Worm (Caenorhabditis elegans) whole organism, L1 larva: ENCODE data around the gene F10E9.3.

Experiments used
- C16A3.4 ChIP-seq: fragments of 150-350 bp; optimal IDR thresholded peaks from 2 replicates; lab custom pipeline; 2014; ENCODE audit warnings: missing biosample characterization, missing genetic modification characterization
- F16B12.6 ChIP-seq: fragments of 150-350 bp; optimal IDR thresholded peaks from 2 replicates; lab custom pipeline; 2014; ENCODE audit warnings: missing biosample characterization, missing genetic modification characterization
- aha-1 ChIP-seq: fragments of 150-350 bp; optimal IDR thresholded peaks from 2 replicates; lab custom pipeline; 2014; ENCODE audit warnings: missing biosample characterization, missing genetic modification characterization
- alr-1 ChIP-seq: fragments of 200-800 bp; sonication (Bioruptor generic); optimal IDR thresholded peaks from 2 replicates; lab custom pipeline; 2018; ENCODE audit warnings: borderline replicate concordance, mild to moderate bottlenecking, missing genetic modification characterization, missing compliant biosample characterization
- aly-2 ChIP-seq: fragments of 150-350 bp; optimal IDR thresholded peaks from 2 replicates; lab custom pipeline; 2014; ENCODE audit warnings: missing biosample characterization, missing genetic modification characterization
- ama-1 ChIP-seq: fragments of 150-350 bp; optimal IDR thresholded peaks from 2 replicates; lab custom pipeline; 2014
- ceh-63 ChIP-seq: fragments of 200-800 bp; sonication (Bioruptor generic); optimal IDR thresholded peaks from 2 replicates; lab custom pipeline; 2018; ENCODE audit warnings: mild to moderate bottlenecking, missing genetic modification characterization, missing compliant biosample characterization
- ceh-90 ChIP-seq: sonication (generic microtip); optimal IDR thresholded peaks from 2 replicates; lab custom pipeline; 2016; ENCODE audit warnings: missing genetic modification characterization, missing compliant biosample characterization
- ces-1 ChIP-seq: fragments of 150-350 bp; optimal IDR thresholded peaks from 2 replicates; lab custom pipeline; 2014; ENCODE audit warnings: missing biosample characterization, missing genetic modification reagents, missing genetic modification characterization
- dpl-1 ChIP-seq, 3 experiments: fragments of 150-350 bp in 2 of 3; sonication (generic microtip) in 1 of 3; optimal IDR thresholded peaks; 2 replicates each; lab custom pipeline; 2014 to 2017; ENCODE audit warnings: missing biosample characterization in 3 of 3, missing genetic modification characterization in 3 of 3, missing genetic modification reagents in 3 of 3
- dsc-1 ChIP-seq: sonication (generic microtip); optimal IDR thresholded peaks from 2 replicates; lab custom pipeline; 2016; ENCODE audit warnings: mild to moderate bottlenecking, missing genetic modification characterization, missing compliant biosample characterization
- efl-1 ChIP-seq, 4 experiments: fragments of 150-350 bp; optimal IDR thresholded peaks in 3 of 4; peaks in 1 of 4; 1 replicate in 1 of 4; 2 replicates in 3 of 4; lab custom pipeline; 2014; ENCODE audit warnings: missing biosample characterization in 2 of 4, missing genetic modification characterization in 2 of 4, missing genetic modification reagents in 2 of 4
- efl-3 ChIP-seq: fragments of 200-800 bp; sonication (Bioruptor generic); optimal IDR thresholded peaks from 2 replicates; lab custom pipeline; 2018; ENCODE audit warnings: mild to moderate bottlenecking, missing genetic modification characterization, missing compliant biosample characterization
- egl-13 ChIP-seq: sonication (generic microtip); optimal IDR thresholded peaks from 2 replicates; lab custom pipeline; 2016; ENCODE audit warnings: missing genotype, missing genetic modification reagents, missing genetic modification characterization, missing compliant biosample characterization
- egl-27 ChIP-seq, 2 experiments: fragments of 150-350 bp in 1 of 2; sonication (generic microtip); optimal IDR thresholded peaks; 3 replicates each; lab custom pipeline; 2017 to 2018; ENCODE audit warnings: missing biosample characterization in 2 of 2, missing genetic modification characterization in 2 of 2, missing genetic modification reagents in 2 of 2
- elt-2 ChIP-seq: sonication (generic microtip); optimal IDR thresholded peaks from 2 replicates; lab custom pipeline; 2016; ENCODE audit warnings: missing genetic modification characterization, mild to moderate bottlenecking, inconsistent platforms, missing compliant biosample characterization, missing genetic modification reagents
- ets-5 ChIP-seq: fragments of 200-800 bp; sonication (Bioruptor generic); IDR thresholded peaks from 2 replicates; pipeline ENCODE4 v1.3.6; 2022; ENCODE audit warnings: missing genetic modification characterization, missing compliant biosample characterization
- fos-1 ChIP-seq: fragments of 150-350 bp; optimal IDR thresholded peaks from 2 replicates; lab custom pipeline; 2014; ENCODE audit warnings: missing biosample characterization, missing genetic modification characterization
- grh-1 ChIP-seq: fragments of 200-800 bp; sonication (Bioruptor generic); IDR thresholded peaks from 2 replicates; pipeline ENCODE4 v1.3.6; 2022; ENCODE audit warnings: missing genetic modification reagents, missing genetic modification characterization, missing compliant biosample characterization
- hlh-17 ChIP-seq: fragments of 200-800 bp; sonication (Bioruptor generic); optimal IDR thresholded peaks from 2 replicates; lab custom pipeline; 2018; ENCODE audit warnings: missing genetic modification characterization, mild to moderate bottlenecking, missing compliant biosample characterization, moderate library complexity, borderline replicate concordance
- hpl-2 ChIP-seq: fragments of 150-350 bp; optimal IDR thresholded peaks from 2 replicates; lab custom pipeline; 2014; ENCODE audit warnings: missing biosample characterization, missing genetic modification reagents, missing genetic modification characterization
- irx-1 ChIP-seq: sonication (generic microtip); optimal IDR thresholded peaks from 2 replicates; lab custom pipeline; 2016; ENCODE audit warnings: missing genetic modification characterization, missing compliant biosample characterization
- isw-1 ChIP-seq: fragments of 200-800 bp; sonication (Bioruptor generic); IDR thresholded peaks from 2 replicates; pipeline ENCODE4 v1.3.6; 2022; ENCODE audit warnings: missing genetic modification characterization, missing compliant biosample characterization
- jun-1 ChIP-seq: fragments of 150-350 bp; optimal IDR thresholded peaks from 2 replicates; lab custom pipeline; 2014; ENCODE audit warnings: missing biosample characterization, missing genetic modification reagents, missing genetic modification characterization
- lin-13 ChIP-seq: fragments of 150-350 bp; optimal IDR thresholded peaks from 2 replicates; lab custom pipeline; 2014; ENCODE audit warnings: missing biosample characterization, missing genetic modification reagents, missing genetic modification characterization
- lin-14 ChIP-seq: fragments of 200-800 bp; sonication (Bioruptor generic); optimal IDR thresholded peaks from 2 replicates; lab custom pipeline; 2018; ENCODE audit warnings: mild to moderate bottlenecking, missing genetic modification characterization, moderate library complexity, missing compliant biosample characterization
- lin-35 ChIP-seq, 2 experiments: fragments of 150-350 bp; optimal IDR thresholded peaks; 2 replicates each; lab custom pipeline; 2014; ENCODE audit warnings: missing biosample characterization in 2 of 2, missing genetic modification characterization in 2 of 2, missing genetic modification reagents in 2 of 2
- lin-39 ChIP-seq: fragments of 150-350 bp; optimal IDR thresholded peaks from 2 replicates; lab custom pipeline; 2014; ENCODE audit warnings: missing biosample characterization, missing genetic modification reagents, missing genetic modification characterization
- lir-3 ChIP-seq: sonication (generic microtip); optimal IDR thresholded peaks from 2 replicates; lab custom pipeline; 2016; ENCODE audit warnings: mild to moderate bottlenecking, missing genetic modification characterization, moderate library complexity, missing compliant biosample characterization; ENCODE audit not compliant: poor library complexity
- mdl-1 ChIP-seq, 2 experiments: fragments of 150-350 bp; optimal IDR thresholded peaks; 2 replicates each; lab custom pipeline; 2014 to 2017; ENCODE audit warnings: missing biosample characterization in 2 of 2, missing genetic modification characterization in 2 of 2, inconsistent platforms in 1 of 2
- mef-2 ChIP-seq: fragments of 150-350 bp; optimal IDR thresholded peaks from 2 replicates; lab custom pipeline; 2014; ENCODE audit warnings: missing biosample characterization, missing genetic modification characterization
- nhr-11 ChIP-seq: fragments of 150-350 bp; optimal IDR thresholded peaks from 2 replicates; lab custom pipeline; 2014; ENCODE audit warnings: missing biosample characterization, missing genetic modification characterization
- nhr-19 ChIP-seq: fragments of 200-800 bp; sonication (Bioruptor generic); conservative IDR thresholded peaks from 2 replicates; pipeline ENCODE4 v1.3.6; 2022; ENCODE audit warnings: missing genetic modification characterization, missing compliant biosample characterization
- nhr-20 ChIP-seq: sonication (generic microtip); optimal IDR thresholded peaks from 2 replicates; lab custom pipeline; 2016; ENCODE audit warnings: mild to moderate bottlenecking, missing genetic modification characterization, missing compliant biosample characterization
- nhr-28 ChIP-seq: fragments of 150-350 bp; optimal IDR thresholded peaks from 2 replicates; lab custom pipeline; 2014; ENCODE audit warnings: missing biosample characterization, missing genetic modification characterization
- nhr-47 ChIP-seq: sonication (generic microtip); optimal IDR thresholded peaks from 2 replicates; lab custom pipeline; 2016; ENCODE audit warnings: mild to moderate bottlenecking, missing genetic modification characterization, moderate library complexity, missing compliant biosample characterization
- nhr-71 ChIP-seq: sonication (generic microtip); optimal IDR thresholded peaks from 2 replicates; lab custom pipeline; 2016; ENCODE audit warnings: mild to moderate bottlenecking, missing genetic modification characterization, moderate library complexity, missing compliant biosample characterization
- nhr-85 ChIP-seq: sonication (generic microtip); peaks from one replicate; lab custom pipeline; 2016; ENCODE audit warnings: missing genetic modification characterization, inconsistent platforms, missing compliant biosample characterization
- skn-1 ChIP-seq: fragments of 150-350 bp; optimal IDR thresholded peaks from 2 replicates; lab custom pipeline; 2014; ENCODE audit warnings: missing biosample characterization, missing genetic modification characterization
- snpc-4 ChIP-seq: fragments of 150-350 bp; optimal IDR thresholded peaks from 2 replicates; lab custom pipeline; 2014; ENCODE audit warnings: missing biosample characterization, missing genetic modification characterization
- snu-23 ChIP-seq: sonication (generic microtip); optimal IDR thresholded peaks from 2 replicates; lab custom pipeline; 2016; ENCODE audit warnings: missing genetic modification characterization, missing compliant biosample characterization
- sox-4 ChIP-seq: sonication (generic microtip); optimal IDR thresholded peaks from 2 replicates; lab custom pipeline; 2016; ENCODE audit warnings: missing genetic modification characterization, missing compliant biosample characterization
- tbx-2 ChIP-seq: sonication (generic microtip); optimal IDR thresholded peaks from 2 replicates; lab custom pipeline; 2016; ENCODE audit warnings: missing genetic modification characterization, missing compliant biosample characterization
- unc-30 ChIP-seq: sonication (generic microtip); optimal IDR thresholded peaks from 2 replicates; lab custom pipeline; 2017; ENCODE audit warnings: missing biosample characterization, missing genetic modification characterization
- unc-86 ChIP-seq: sonication (generic microtip); optimal IDR thresholded peaks from 2 replicates; lab custom pipeline; 2016; ENCODE audit warnings: missing genetic modification characterization, missing compliant biosample characterization
- unc-98 ChIP-seq: fragments of 200-800 bp; sonication (Bioruptor generic); IDR thresholded peaks from 2 replicates; pipeline ENCODE4 v1.3.6; 2022; ENCODE audit warnings: missing genetic modification characterization, missing compliant biosample characterization
- xbp-1 ChIP-seq: sonication (generic microtip); optimal IDR thresholded peaks from 2 replicates; lab custom pipeline; 2016; ENCODE audit warnings: missing genetic modification characterization, missing compliant biosample characterization
- ztf-4 ChIP-seq: fragments of 150-350 bp; optimal IDR thresholded peaks from 2 replicates; lab custom pipeline; 2014; ENCODE audit warnings: missing biosample characterization, missing genetic modification characterization

The F10E9.3 gene

DNA sequence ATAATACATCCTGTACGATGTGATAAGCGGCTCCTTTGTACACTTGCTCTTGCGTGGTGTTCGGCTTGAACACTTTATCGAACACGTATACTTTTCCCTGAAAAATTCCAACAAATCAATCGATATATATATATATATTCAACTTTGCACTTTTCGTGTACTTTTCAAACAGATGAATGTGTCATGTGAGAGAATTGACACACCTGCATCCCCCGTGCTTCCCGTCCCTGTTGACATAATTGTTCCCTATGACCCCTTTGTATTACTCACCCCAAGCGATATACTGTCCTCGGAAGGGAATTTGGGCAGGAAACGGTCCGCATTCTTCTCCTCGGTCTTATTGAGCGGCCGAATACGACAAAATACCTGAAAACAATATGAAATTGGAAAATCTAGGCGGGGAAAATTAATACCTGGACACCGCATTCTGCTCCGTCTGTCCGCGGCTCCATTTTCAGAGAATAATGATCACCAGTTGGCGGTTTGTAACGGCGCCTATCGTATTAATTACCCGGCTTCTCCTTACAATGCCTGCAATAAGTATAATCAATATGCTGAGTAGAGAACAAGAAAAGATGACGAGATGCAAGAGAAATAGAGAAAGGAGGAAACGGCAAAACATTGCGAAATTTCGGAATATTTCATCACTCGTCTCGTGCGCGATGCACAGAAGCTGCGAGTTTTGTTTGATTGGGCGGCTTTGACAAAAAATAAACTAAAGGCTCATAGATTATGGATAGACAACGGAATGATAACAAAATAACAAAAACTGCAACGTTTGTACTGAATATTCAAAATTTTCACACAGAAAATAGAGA, 44.0 kb downstream of the F10E9.3 start, which contains the start of gene unc-116 (continued):
- TF ChIP-seq tbx-2 (tag; lab: Kevin White, UChicago) (no peak), ama-1 (lab: Kevin White, UChicago) (no peak), irx-1 (no peak), lin-39 (tag; lab: Kevin White, UChicago) (no peak), lin-13 (GFP tag; lab: Kevin White, UChicago) (peak; percentile 7), nhr-28 (tag; lab: Kevin White, UChicago) (no peak), lin-14 (GFP tag; lab: Kevin White, UChicago) (peak; percentile 75), elt-2 (tag; lab: Kevin White, UChicago) (no peak), unc-86 (tag; lab: Kevin White, UChicago) (no peak), ces-1 (GFP tag; lab: Kevin White, UChicago) (no peak), nhr-85 (peak; percentile 74), egl-27 (tag; optimal IDR thresholded peaks at IDR 0.05; lab: Kevin White, UChicago) (no peak), nhr-19 (GFP tag; lab: Robert Waterston, UW) (peak; percentile 32; the same call in 1 of the 2 replicates), efl-1 (optimal IDR thresholded peaks at IDR 0.05; lab: Kevin White, UChicago) (peak; percentile 31 to 74), efl-1 (GFP tag; optimal IDR thresholded peaks at IDR 0.05 in 1 of 2; lab: Kevin White, UChicago) (peak; percentile 54 to 94), nhr-11 (no peak), jun-1 (tag; lab: Kevin White, UChicago) (peak; percentile 27), ets-5 (GFP tag; lab: Robert Waterston, UW) (no peak), isw-1 (GFP tag; lab: Robert Waterston, UW) (peak; percentile 43; the same call in 1 of the 2 replicates), unc-98 (GFP tag; lab: Robert Waterston, UW) (no peak), ceh-63 (GFP tag; lab: Kevin White, UChicago) (no peak), mef-2 (tag; lab: Kevin White, UChicago) (no peak), ztf-4 (tag; lab: Kevin White, UChicago) (peak; percentile 54), efl-3 (GFP tag; lab: Kevin White, UChicago) (no peak), hlh-17 (GFP tag; lab: Kevin White, UChicago) (no peak), xbp-1 (no peak), unc-30 (tag; lab: Kevin White, UChicago) (no peak), grh-1 (no peak), egl-13 (peak; percentile 26), dsc-1 (no peak), snu-23 (GFP tag; lab: Kevin White, UChicago) (peak; percentile 5), nhr-20 (tag; lab: Kevin White, UChicago) (no peak), F16B12.6 (tag; lab: Kevin White, UChicago) (peak; percentile 43), fos-1 (tag; lab: Kevin White, UChicago) (peak; percentile 8), hpl-2 (GFP tag; lab: Kevin White, UChicago) (peak; percentile 49), mdl-1 (tag; optimal IDR thresholded peaks at IDR 0.05; lab: Kevin White, UChicago) (peak in 1 of 2 experiments; percentile 74), ceh-90 (tag; lab: Kevin White, UChicago) (no peak), aly-2 (no peak), lin-35 (GFP tag; optimal IDR thresholded peaks at IDR 0.05; lab: Kevin White, UChicago) (peak; percentile 38 to 39), aha-1 (no peak), nhr-71 (tag; lab: Kevin White, UChicago) (peak; percentile 63), dpl-1 (GFP tag; optimal IDR thresholded peaks at IDR 0.05; lab: Kevin White, UChicago) (peak in 2 of 3 experiments; percentile 18 to 31), skn-1 (peak; percentile 94), C16A3.4 (peak; percentile 34), nhr-47 (tag; lab: Kevin White, UChicago) (peak; percentile 47), snpc-4 (tag; lab: Kevin White, UChicago) (peak; percentile 9), lir-3 (tag; lab: Kevin White, UChicago) (peak; percentile 22), alr-1 (tag; lab: Kevin White, UChicago) (no peak), sox-4 (no peak)
